Fruit fly (Drosophila melanogaster) whole organism, pupa: Measurements from ENCODE around the gene CG17768.
A peak's percentile ranks its signal among the peaks of the same experiment; 100 is the strongest.

Experiments
- CG10348 ChIP-seq: fragments of 200-800 bp; sonication (Bioruptor generic); IDR thresholded peaks from 2 replicates; pipeline ENCODE4 v1.3.6; 2022; ENCODE audit warnings: missing biosample characterization, missing genetic modification characterization
- CG12605 ChIP-seq: fragments of 200-800 bp; sonication (Bioruptor generic); IDR thresholded peaks from 2 replicates; pipeline ENCODE4 v1.3.6; 2022; ENCODE audit warnings: missing biosample characterization, missing genetic modification characterization
- CG13204 ChIP-seq: fragments of 200-800 bp; sonication (Bioruptor generic); optimal IDR thresholded peaks from 2 replicates; lab custom pipeline; 2018; ENCODE audit warnings: missing biosample characterization, mild to moderate bottlenecking, missing genetic modification characterization, moderate library complexity
- CG14655 ChIP-seq: fragments of 200-800 bp; sonication (Bioruptor generic); optimal IDR thresholded peaks from 3 replicates; lab custom pipeline; 2017; ENCODE audit warnings: mild to moderate bottlenecking, missing biosample characterization, missing genetic modification reagents, missing genetic modification characterization
- CG15710 ChIP-seq: fragments of 200-800 bp; sonication (Bioruptor generic); optimal IDR thresholded peaks from 2 replicates; lab custom pipeline; 2018; ENCODE audit warnings: missing biosample characterization, mild to moderate bottlenecking, missing genetic modification characterization, moderate library complexity
- CG17806 ChIP-seq: fragments of 200-800 bp; sonication (Bioruptor generic); optimal IDR thresholded peaks from 2 replicates; lab custom pipeline; 2018; ENCODE audit warnings: missing biosample characterization, mild to moderate bottlenecking, missing genetic modification characterization, moderate library complexity
- CG32121 ChIP-seq: fragments of 200-800 bp; sonication (Bioruptor generic); IDR thresholded peaks from 2 replicates; pipeline ENCODE4 v1.3.6; 2022; ENCODE audit warnings: missing biosample characterization, missing genetic modification characterization
- CG34367 ChIP-seq: fragments of 200-800 bp; sonication (Bioruptor generic); optimal IDR thresholded peaks from 2 replicates; lab custom pipeline; 2018; ENCODE audit warnings: missing biosample characterization, mild to moderate bottlenecking, missing genetic modification characterization
- CG4496 ChIP-seq: fragments of 200-800 bp; sonication (Bioruptor generic); IDR thresholded peaks from 3 replicates; pipeline ENCODE4 v1.3.6; 2022; ENCODE audit warnings: missing biosample characterization, missing genetic modification characterization
- CG8159 ChIP-seq: fragments of 200-800 bp; sonication (Bioruptor generic); optimal IDR thresholded peaks from 3 replicates; lab custom pipeline; 2018; ENCODE audit warnings: missing biosample characterization, mild to moderate bottlenecking, missing genetic modification characterization, moderate library complexity
- CG8301 ChIP-seq: fragments of 200-800 bp; sonication (Bioruptor generic); optimal IDR thresholded peaks from 2 replicates; lab custom pipeline; 2018; ENCODE audit warnings: missing biosample characterization, mild to moderate bottlenecking, missing genetic modification characterization
- CG9948 ChIP-seq: fragments of 200-800 bp; sonication (Bioruptor generic); optimal IDR thresholded peaks from 2 replicates; lab custom pipeline; 2018; ENCODE audit warnings: missing biosample characterization, mild to moderate bottlenecking, missing genetic modification characterization, moderate library complexity
- D1 ChIP-seq: fragments of 200-800 bp; sonication (Bioruptor generic); optimal IDR thresholded peaks from 2 replicates; lab custom pipeline; 2018; ENCODE audit warnings: missing biosample characterization, mild to moderate bottlenecking, missing genetic modification characterization, moderate library complexity
- EcR ChIP-seq: fragments of 200-800 bp; sonication (Bioruptor generic); optimal IDR thresholded peaks from 3 replicates; lab custom pipeline; 2019; ENCODE audit warnings: missing biosample characterization, missing genetic modification characterization, mild to moderate bottlenecking, moderate library complexity, missing genetic modification reagents
- Ets98B ChIP-seq: fragments of 200-800 bp; sonication (Bioruptor generic); IDR thresholded peaks from 2 replicates; pipeline ENCODE4 v1.3.6; 2022; ENCODE audit warnings: missing biosample characterization, missing genetic modification characterization
- Pif1A ChIP-seq: fragments of 200-800 bp; sonication (Bioruptor generic); optimal IDR thresholded peaks from 3 replicates; lab custom pipeline; 2016; ENCODE audit warnings: missing biosample characterization, missing genetic modification characterization
- Pif1B ChIP-seq: fragments of 200-800 bp; sonication (Bioruptor generic); optimal IDR thresholded peaks from 3 replicates; lab custom pipeline; 2016; ENCODE audit warnings: missing biosample characterization, missing genetic modification characterization
- Snoo ChIP-seq: fragments of 200-800 bp; sonication (Bioruptor generic); optimal IDR thresholded peaks from 3 replicates; lab custom pipeline; 2017; ENCODE audit warnings: missing biosample characterization, mild to moderate bottlenecking, missing genetic modification characterization, inconsistent platforms
- fd96Ca ChIP-seq: fragments of 200-800 bp; sonication (Bioruptor generic); IDR thresholded peaks from 3 replicates; pipeline ENCODE4 v1.3.6; 2022; ENCODE audit warnings: missing biosample characterization, missing genetic modification characterization
- gl ChIP-seq: fragments of 200-800 bp; sonication (Bioruptor generic); optimal IDR thresholded peaks from 2 replicates; lab custom pipeline; 2018; ENCODE audit warnings: missing biosample characterization, mild to moderate bottlenecking, missing genetic modification characterization
- rn ChIP-seq: fragments of 200-800 bp; sonication (Bioruptor generic); IDR thresholded peaks from 2 replicates; pipeline ENCODE4 v1.3.6; 2022; ENCODE audit warnings: missing biosample characterization, missing genetic modification characterization

CG17768 gene

DNA sequence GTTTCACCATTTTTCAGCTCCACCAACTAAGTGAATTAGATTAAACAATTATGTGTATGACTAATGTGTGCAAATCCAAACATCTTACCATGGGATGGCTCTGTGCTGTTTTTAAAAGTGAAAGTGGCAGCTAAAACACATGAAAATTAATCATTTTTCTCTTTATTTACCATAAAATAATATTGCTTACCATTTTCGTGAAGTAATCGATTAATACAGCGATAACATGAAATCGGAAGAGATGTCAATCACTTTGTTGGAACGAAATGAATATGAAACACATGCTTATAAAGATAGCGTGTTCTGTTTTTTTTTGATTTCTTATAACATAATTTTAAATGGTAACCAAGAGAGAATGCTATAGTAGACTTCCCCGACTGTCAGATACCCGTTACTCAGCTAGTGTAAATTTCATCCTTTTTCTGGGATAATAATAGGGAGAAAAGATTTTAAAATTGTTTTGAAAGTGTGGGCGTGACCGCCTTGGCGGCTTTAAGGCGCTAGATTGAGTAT, 1.1 kb downstream of the CG17768 start:
- TF ChIP-seq Pif1B (GFP tag; lab: Kevin White, UChicago) (no peak), CG14655 (no peak), CG9948 (tag; lab: Kevin White, UChicago) (no peak), CG12605 (GFP tag; lab: Robert Waterston, UW) (no peak), fd96Ca (GFP tag; lab: Robert Waterston, UW) (no peak), Pif1A (GFP tag; lab: Kevin White, UChicago) (no peak), rn (GFP tag; lab: Robert Waterston, UW) (no peak), CG34367 (no peak), EcR (GFP tag; lab: Kevin White, UChicago) (no peak), gl (tag; lab: Kevin White, UChicago) (no peak), CG8159 (tag; lab: Kevin White, UChicago) (no peak), CG10348 (GFP tag; lab: Robert Waterston, UW) (no peak), CG4496 (GFP tag; lab: Robert Waterston, UW) (no peak), CG13204 (GFP tag; lab: Kevin White, UChicago) (no peak), Ets98B (GFP tag; lab: Robert Waterston, UW) (no peak), Snoo (tag; lab: Kevin White, UChicago) (no peak), D1 (tag; lab: Kevin White, UChicago) (no peak)

- TF ChIP-seq Pif1B (GFP tag; lab: Kevin White, UChicago) (peak; percentile 28), CG13204 (GFP tag; lab: Kevin White, UChicago) (no peak), EcR (GFP tag; lab: Kevin White, UChicago) (peak; percentile 41)
- TF ChIP-seq, all 21 proteins: peak for 2
Measured at dm6 chr2L:10396877-10397587, 8.0 kb downstream of the CG17768 start.

DNA sequence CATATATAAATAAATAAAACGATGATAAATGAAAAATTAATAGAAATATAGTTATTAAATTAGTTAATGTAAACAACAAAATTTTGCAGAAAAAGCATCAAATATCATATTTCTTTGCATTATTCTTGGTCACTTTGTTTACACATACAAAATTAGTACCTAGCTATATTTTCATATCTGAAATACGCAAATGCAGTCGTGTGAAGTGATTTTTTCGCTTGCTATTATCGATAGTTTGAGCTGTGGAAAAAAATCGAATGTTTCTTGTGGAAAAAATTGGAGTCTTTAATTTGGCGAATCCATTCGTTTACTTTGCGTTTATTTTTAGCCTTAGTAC, 8.5 kb downstream of the CG17768 start, which contains the start of gene Cnot4:
Gene Cnot4 (plus strand): TSS at position 229 of the 337 bp plus-strand sequence.
- no peak for TF ChIP-seq Pif1B (GFP tag; lab: Kevin White, UChicago)
- TF ChIP-seq CG8301 (tag; lab: Kevin White, UChicago) = no peak
- no peak for TF ChIP-seq CG13204 (GFP tag; lab: Kevin White, UChicago)
- TF ChIP-seq CG9948 (tag; lab: Kevin White, UChicago) = no peak
- TF ChIP-seq CG32121 (GFP tag; lab: Robert Waterston, UW) = no peak
- no peak for TF ChIP-seq CG12605 (GFP tag; lab: Robert Waterston, UW)
- no peak for TF ChIP-seq Snoo (tag; lab: Kevin White, UChicago)
- TF ChIP-seq CG8159 (tag; lab: Kevin White, UChicago) = no peak
- no peak for TF ChIP-seq CG4496 (GFP tag; lab: Robert Waterston, UW)
- TF ChIP-seq CG14655 = no peak
- no peak for TF ChIP-seq EcR (GFP tag; lab: Kevin White, UChicago)
- TF ChIP-seq gl (tag; lab: Kevin White, UChicago) = no peak
- no peak for TF ChIP-seq D1 (tag; lab: Kevin White, UChicago)
- TF ChIP-seq Pif1A (GFP tag; lab: Kevin White, UChicago) = no peak
- TF ChIP-seq rn (GFP tag; lab: Robert Waterston, UW) = no peak

- TF ChIP-seq EcR (GFP tag; lab: Kevin White, UChicago) (peak; percentile 20), D1 (tag; lab: Kevin White, UChicago) (no peak), Pif1A (GFP tag; lab: Kevin White, UChicago) (no peak)
Measured at dm6 chr2L:10395642-10396487, 9.1 kb downstream of the CG17768 start, which contains the start of gene Mdh1. Mdh1 (minus strand) TSS chr2L:10396332.

- TF ChIP-seq fd96Ca (GFP tag; lab: Robert Waterston, UW) (no peak), CG8159 (tag; lab: Kevin White, UChicago) (no peak), CG14655 (no peak), CG34367 (no peak), Pif1A (GFP tag; lab: Kevin White, UChicago) (no peak), rn (GFP tag; lab: Robert Waterston, UW) (no peak), CG4496 (GFP tag; lab: Robert Waterston, UW) (no peak), CG9948 (tag; lab: Kevin White, UChicago) (no peak), D1 (tag; lab: Kevin White, UChicago) (no peak), EcR (GFP tag; lab: Kevin White, UChicago) (no peak), CG13204 (GFP tag; lab: Kevin White, UChicago) (no peak), CG15710 (tag; lab: Kevin White, UChicago) (no peak), CG32121 (GFP tag; lab: Robert Waterston, UW) (no peak), CG12605 (GFP tag; lab: Robert Waterston, UW) (no peak)
Measured at dm6 chr2L:10395035-10395434, 10.0 kb downstream of the CG17768 start.

- no peak for TF ChIP-seq CG17806 (tag; lab: Kevin White, UChicago)
- no peak for TF ChIP-seq D1 (tag; lab: Kevin White, UChicago)
- TF ChIP-seq CG32121 (GFP tag; lab: Robert Waterston, UW) = no peak
- no peak for TF ChIP-seq fd96Ca (GFP tag; lab: Robert Waterston, UW)
- no peak for TF ChIP-seq CG12605 (GFP tag; lab: Robert Waterston, UW)
- TF ChIP-seq, all 21 proteins: peak for 0
Measured at dm6 chr2L:10393467-10393866, 11.5 kb downstream of the CG17768 start.
